Worm (Caenorhabditis elegans) whole organism, young adult: ENCODE results near the gene C04B4.6.
A peak's percentile ranks its signal among the peaks of the same experiment; 100 is the strongest.

Source experiments
- B0261.1 ChIP-seq: sonication (generic microtip); optimal IDR thresholded peaks from 2 replicates; lab custom pipeline; 2016; ENCODE audit warnings: mild to moderate bottlenecking, missing genetic modification characterization, moderate library complexity, missing compliant biosample characterization
- D2030.7 ChIP-seq: fragments of 200-800 bp; sonication (Bioruptor generic); IDR thresholded peaks from 2 replicates; pipeline ENCODE4 v1.3.6; 2022; ENCODE audit warnings: missing genetic modification reagents, missing genetic modification characterization, missing compliant biosample characterization
- F10E7.11 ChIP-seq: sonication (generic microtip); optimal IDR thresholded peaks from 2 replicates; lab custom pipeline; 2017; ENCODE audit warnings: mild to moderate bottlenecking, missing genetic modification characterization, moderate library complexity, missing compliant biosample characterization
- Y56A3A.18 ChIP-seq: fragments of 200-800 bp; sonication (Bioruptor generic); IDR thresholded peaks from 2 replicates; pipeline ENCODE4 v1.3.6; 2022; ENCODE audit warnings: missing genetic modification reagents, missing genetic modification characterization, missing compliant biosample characterization
- ama-1 ChIP-seq, 3 experiments: fragments of 150-350 bp in 1 of 3; sonication (generic microtip) in 2 of 3; optimal IDR thresholded peaks; 2 replicates each; lab custom pipeline; 2014 to 2018; ENCODE audit warnings: missing biosample characterization in 2 of 3, missing genetic modification characterization in 2 of 3, missing genetic modification reagents in 2 of 3
- aptf-2 ChIP-seq: fragments of 200-800 bp; sonication (Bioruptor generic); conservative IDR thresholded peaks from 2 replicates; pipeline ENCODE4 v1.3.6; 2022; ENCODE audit warnings: missing genetic modification reagents, missing genetic modification characterization, missing compliant biosample characterization
- aptf-3 ChIP-seq: fragments of 200-800 bp; sonication (Bioruptor generic); IDR thresholded peaks from 2 replicates; pipeline ENCODE4 v1.3.6; 2022; ENCODE audit warnings: missing genetic modification characterization, missing compliant biosample characterization
- atf-7 ChIP-seq: sonication (generic microtip); optimal IDR thresholded peaks from 2 replicates; lab custom pipeline; 2017; ENCODE audit warnings: mild to moderate bottlenecking, missing genetic modification characterization, missing compliant biosample characterization
- athp-1 ChIP-seq: sonication (generic microtip); optimal IDR thresholded peaks from 2 replicates; lab custom pipeline; 2017; ENCODE audit warnings: mild to moderate bottlenecking, missing genetic modification characterization, missing compliant biosample characterization
- attf-6 ChIP-seq: fragments of 200-800 bp; sonication (Bioruptor generic); IDR thresholded peaks from 2 replicates; pipeline ENCODE4 v1.3.6; 2022; ENCODE audit warnings: missing genetic modification reagents, missing genetic modification characterization, missing compliant biosample characterization
- cebp-2 ChIP-seq: fragments of 200-800 bp; sonication (Bioruptor generic); IDR thresholded peaks from 2 replicates; pipeline ENCODE4 v1.3.6; 2022; ENCODE audit warnings: missing genetic modification characterization, missing compliant biosample characterization
- ceh-79 ChIP-seq: sonication (generic microtip); optimal IDR thresholded peaks from 2 replicates; lab custom pipeline; 2017; ENCODE audit warnings: mild to moderate bottlenecking, missing genetic modification characterization, missing compliant biosample characterization
- ceh-91 ChIP-seq: fragments of 200-800 bp; sonication (Bioruptor generic); IDR thresholded peaks from 2 replicates; pipeline ENCODE4 v1.3.6; 2022; ENCODE audit warnings: missing genetic modification reagents, missing genetic modification characterization, missing compliant biosample characterization
- dox-1 ChIP-seq: fragments of 200-800 bp; sonication (Bioruptor generic); IDR thresholded peaks from 2 replicates; pipeline ENCODE4 v1.3.6; 2022; ENCODE audit warnings: missing genetic modification reagents, missing genetic modification characterization, missing compliant biosample characterization
- dpl-1 ChIP-seq: fragments of 150-350 bp; optimal IDR thresholded peaks from 2 replicates; lab custom pipeline; 2014; ENCODE audit warnings: missing biosample characterization, missing genetic modification reagents, missing genetic modification characterization
- efl-1 ChIP-seq: fragments of 150-350 bp; optimal IDR thresholded peaks from 2 replicates; lab custom pipeline; 2014; ENCODE audit warnings: missing biosample characterization, missing genetic modification reagents, missing genetic modification characterization
- egrh-3 ChIP-seq: fragments of 200-800 bp; sonication (Bioruptor generic); IDR thresholded peaks from 2 replicates; pipeline ENCODE4 v1.3.6; 2022; ENCODE audit warnings: missing genetic modification reagents, missing genetic modification characterization, missing compliant biosample characterization
- him-1 ChIP-seq: sonication (generic microtip); optimal IDR thresholded peaks from 2 replicates; lab custom pipeline; 2016; ENCODE audit warnings: missing genotype, missing genetic modification reagents, missing genetic modification characterization, missing compliant biosample characterization
- hmg-1.2 ChIP-seq: fragments of 200-800 bp; sonication (Bioruptor generic); IDR thresholded peaks from 2 replicates; pipeline ENCODE4 v1.3.6; 2022; ENCODE audit warnings: missing genetic modification reagents, missing genetic modification characterization, missing compliant biosample characterization
- hsf-1 ChIP-seq: fragments of 200-800 bp; sonication (Bioruptor generic); IDR thresholded peaks from 2 replicates; pipeline ENCODE4 v1.3.6; 2022; ENCODE audit warnings: missing genetic modification reagents, missing genetic modification characterization, missing compliant biosample characterization
- lin-35 ChIP-seq, 3 experiments: fragments of 150-350 bp in 2 of 3; sonication (generic microtip) in 1 of 3; optimal IDR thresholded peaks; 2 replicates each; lab custom pipeline; 2014 to 2018; ENCODE audit warnings: missing biosample characterization in 3 of 3, missing genetic modification characterization in 3 of 3, missing genetic modification reagents in 3 of 3
- lin-40 ChIP-seq: sonication (generic microtip); optimal IDR thresholded peaks from 2 replicates; lab custom pipeline; 2016; ENCODE audit warnings: missing genetic modification characterization, mild to moderate bottlenecking, missing compliant biosample characterization, missing genotype, missing genetic modification reagents
- lir-1 ChIP-seq: fragments of 200-800 bp; sonication (Bioruptor generic); conservative IDR thresholded peaks from 2 replicates; pipeline ENCODE4 v1.3.6; 2022; ENCODE audit warnings: missing genetic modification reagents, missing genetic modification characterization, missing compliant biosample characterization
- madf-6 ChIP-seq: fragments of 200-800 bp; sonication (Bioruptor generic); IDR thresholded peaks from 2 replicates; pipeline ENCODE4 v1.3.6; 2022; ENCODE audit warnings: missing genetic modification reagents, missing genetic modification characterization, missing compliant biosample characterization
- madf-8 ChIP-seq: fragments of 200-800 bp; sonication (Bioruptor generic); conservative IDR thresholded peaks from 2 replicates; pipeline ENCODE4 v1.3.6; 2022; ENCODE audit warnings: missing genetic modification reagents, missing genetic modification characterization, missing compliant biosample characterization
- mcd-1 ChIP-seq: fragments of 200-800 bp; sonication (Bioruptor generic); IDR thresholded peaks from 2 replicates; pipeline ENCODE4 v1.3.6; 2022; ENCODE audit warnings: missing genetic modification reagents, missing genetic modification characterization, missing compliant biosample characterization
- mel-28 ChIP-seq: sonication (generic microtip); optimal IDR thresholded peaks from 2 replicates; lab custom pipeline; 2016; ENCODE audit warnings: borderline replicate concordance, mild to moderate bottlenecking, missing genetic modification characterization, missing compliant biosample characterization
- nfya-2 ChIP-seq: fragments of 200-800 bp; sonication (Bioruptor generic); IDR thresholded peaks from 2 replicates; pipeline ENCODE4 v1.3.6; 2022; ENCODE audit warnings: missing genetic modification reagents, missing genetic modification characterization, missing compliant biosample characterization
- rcor-1 ChIP-seq: fragments of 200-800 bp; sonication (Bioruptor generic); IDR thresholded peaks from 2 replicates; pipeline ENCODE4 v1.3.6; 2022; ENCODE audit warnings: missing genetic modification reagents, missing genetic modification characterization, missing compliant biosample characterization
- repo-1 ChIP-seq: sonication (generic microtip); optimal IDR thresholded peaks from 2 replicates; lab custom pipeline; 2017; ENCODE audit warnings: mild to moderate bottlenecking, missing genetic modification characterization, missing compliant biosample characterization
- snpc-4 ChIP-seq, 5 experiments: fragments of 150-350 bp in 1 of 5; sonication (generic microtip) in 4 of 5; optimal IDR thresholded peaks; 2 replicates each; lab custom pipeline; 2014 to 2018; ENCODE audit warnings: missing genetic modification characterization in 5 of 5, missing biosample characterization in 3 of 5, antibody characterized with exemption in 2 of 5, mild to moderate bottlenecking in 2 of 5, missing compliant biosample characterization in 2 of 5, missing genotype in 2 of 5, moderate library complexity in 2 of 5, missing genetic modification reagents in 1 of 5
- somi-1 ChIP-seq: fragments of 200-800 bp; sonication (Bioruptor generic); optimal IDR thresholded peaks from 2 replicates; lab custom pipeline; 2018; ENCODE audit warnings: mild to moderate bottlenecking, missing genetic modification characterization, missing compliant biosample characterization
- unc-62 ChIP-seq: fragments of 150-350 bp; optimal IDR thresholded peaks from 2 replicates; lab custom pipeline; 2014; ENCODE audit warnings: missing biosample characterization, missing genetic modification reagents, missing genetic modification characterization
- xnd-1 ChIP-seq: sonication (generic microtip); optimal IDR thresholded peaks from 2 replicates; lab custom pipeline; 2016; ENCODE audit warnings: missing genotype, missing genetic modification reagents, missing genetic modification characterization, missing compliant biosample characterization
- ztf-26 ChIP-seq: sonication (generic microtip); optimal IDR thresholded peaks from 2 replicates; lab custom pipeline; 2017; ENCODE audit warnings: missing genetic modification characterization, missing compliant biosample characterization

C04B4.6 gene

DNA sequence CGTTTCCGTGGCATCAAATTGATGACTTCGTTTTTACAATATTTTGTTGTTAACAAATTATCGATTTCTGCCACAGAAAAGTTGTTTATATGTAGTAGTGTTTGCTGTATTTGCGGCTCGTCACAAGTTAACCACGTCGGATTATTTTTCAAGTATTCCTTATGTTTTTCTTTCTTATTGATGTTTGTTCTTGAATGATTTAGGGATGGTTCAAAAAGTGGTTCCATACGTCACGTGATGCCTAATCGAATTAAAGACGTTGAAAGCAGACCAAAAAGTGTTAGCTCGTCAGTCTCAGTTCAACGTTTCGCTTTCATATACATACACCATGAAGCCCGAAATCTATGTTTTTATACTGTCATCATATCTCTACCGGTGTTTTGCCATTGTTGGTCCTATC, 10.0 kb upstream of the C04B4.6 start, which contains the start of gene lips-2:
Gene lips-2, plus strand, starts transcription at position 301 of the 400 bp plus-strand sequence.
- TF ChIP-seq atf-7 (no peak), dox-1 (GFP tag; lab: Robert Waterston, UW) (no peak), ceh-91 (GFP tag; lab: Robert Waterston, UW) (no peak), attf-6 (GFP tag; lab: Robert Waterston, UW) (no peak), rcor-1 (GFP tag; lab: Robert Waterston, UW) (no peak), Y56A3A.18 (GFP tag; lab: Robert Waterston, UW) (no peak), nfya-2 (no peak), lir-1 (GFP tag; lab: Robert Waterston, UW) (no peak), unc-62 (GFP tag; lab: Kevin White, UChicago) (no peak), cebp-2 (no peak), lin-40 (no peak), aptf-3 (no peak), ceh-79 (tag; lab: Kevin White, UChicago) (no peak), mel-28 (tag; lab: Kevin White, UChicago) (no peak), him-1 (tag; lab: Kevin White, UChicago) (no peak), snpc-4 (GFP tag; optimal IDR thresholded peaks at IDR 0.05; lab: Kevin White, UChicago) (no peak), snpc-4 (tag; optimal IDR thresholded peaks at IDR 0.05; lab: Kevin White, UChicago) (no peak), aptf-2 (GFP tag; lab: Robert Waterston, UW) (no peak), efl-1 (GFP tag; lab: Kevin White, UChicago) (no peak), athp-1 (no peak)

DNA sequence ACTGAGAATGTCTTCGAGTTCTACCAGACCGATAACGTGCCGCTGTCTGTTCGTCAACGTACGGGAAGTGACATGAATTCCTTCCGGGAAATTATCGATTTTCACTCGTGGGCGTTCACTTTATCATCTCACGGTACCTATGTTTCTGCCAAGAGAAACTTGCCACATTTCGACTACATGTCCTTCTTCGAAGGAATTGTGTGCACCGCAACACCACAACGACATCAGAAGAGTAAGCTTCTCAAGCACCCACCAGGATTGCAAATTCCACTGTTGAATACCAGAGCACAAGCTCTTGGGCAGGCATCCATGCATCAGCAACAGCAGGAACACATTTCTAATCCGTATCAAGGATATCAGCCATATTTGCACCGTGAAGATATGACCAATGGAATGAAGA, 8.7 kb upstream of the C04B4.6 start:
- TF ChIP-seq F10E7.11 (no peak), mcd-1 (GFP tag; lab: Robert Waterston, UW) (no peak), repo-1 (tag; lab: Kevin White, UChicago) (no peak), efl-1 (GFP tag; lab: Kevin White, UChicago) (no peak), D2030.7 (GFP tag; lab: Robert Waterston, UW) (no peak), lin-35 (GFP tag; optimal IDR thresholded peaks at IDR 0.05; lab: Kevin White, UChicago) (no peak)

DNA sequence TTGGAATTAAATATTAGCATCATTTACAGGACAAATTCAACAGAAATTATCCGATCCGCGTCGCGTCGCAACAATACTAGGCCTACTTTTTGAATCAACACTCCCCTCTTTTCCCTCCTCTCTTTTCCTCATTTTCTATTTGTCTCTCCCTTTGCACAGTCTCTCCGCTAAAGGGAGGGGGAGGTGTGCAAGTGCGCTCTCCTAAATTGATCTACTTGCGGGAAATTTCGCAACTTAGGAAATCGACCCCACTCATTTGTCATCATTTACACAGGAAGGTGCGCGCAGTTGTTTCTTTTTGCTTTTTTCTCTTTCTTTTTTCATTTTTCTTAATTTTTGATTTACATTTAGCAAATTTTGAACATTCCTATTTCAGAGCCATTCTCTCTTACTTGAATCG, 7.4 kb upstream of the C04B4.6 start, which contains the start of gene C04B4.2:
Gene C04B4.2, plus strand, starts transcription at position 371 of the 400 bp plus-strand sequence.
- TF ChIP-seq madf-8 (peak; percentile 64), nfya-2 (no peak), hsf-1 (GFP tag; lab: Robert Waterston, UW) (no peak), dpl-1 (GFP tag; lab: Kevin White, UChicago) (peak; percentile 26), ztf-26 (no peak), him-1 (tag; lab: Kevin White, UChicago) (no peak), xnd-1 (tag; lab: Kevin White, UChicago) (peak; percentile 51), egrh-3 (GFP tag; lab: Robert Waterston, UW) (peak; percentile 54; the same call in 1 of the 2 replicates), aptf-2 (GFP tag; lab: Robert Waterston, UW) (peak; percentile 49; the same call in 1 of the 2 replicates), dox-1 (GFP tag; lab: Robert Waterston, UW) (peak; percentile 5; the same call in 1 of the 2 replicates), hmg-1.2 (GFP tag; lab: Robert Waterston, UW) (peak; percentile 43; the same call in 1 of the 2 replicates), B0261.1 (tag; lab: Kevin White, UChicago) (no peak), madf-6 (GFP tag; lab: Robert Waterston, UW) (peak; percentile 83), repo-1 (tag; lab: Kevin White, UChicago) (no peak), efl-1 (GFP tag; lab: Kevin White, UChicago) (peak; percentile 78)

ce11 chrX:12280477-12280876, 5.0 kb upstream of the C04B4.6 start, which contains the start of gene C04B4.1:
C04B4.1 (plus strand) TSS chrX:12280777.
- no peak for TF ChIP-seq ama-1 (optimal IDR thresholded peaks at IDR 0.05; lab: Kevin White, UChicago)
- TF ChIP-seq ama-1 (GFP tag; optimal IDR thresholded peaks at IDR 0.05; lab: Kevin White, UChicago): no peak
- no peak for TF ChIP-seq somi-1 (GFP tag; lab: Kevin White, UChicago)
- TF ChIP-seq, all 124 proteins: peak for 0
